Worm (Caenorhabditis elegans) whole organism, midembryonic: ENCODE results near the gene Y97E10AR.6.

ENCODE experiments used
- T22C8.4 ChIP-seq: fragments of 200-800 bp; sonication (Bioruptor generic); IDR thresholded peaks from 2 replicates; pipeline ENCODE4 v1.3.6; 2022; ENCODE audit warnings: missing genetic modification characterization, missing compliant biosample characterization
- cog-1 ChIP-seq: sonication (generic microtip); optimal IDR thresholded peaks from 2 replicates; lab custom pipeline; 2016; ENCODE audit warnings: missing genetic modification characterization, missing compliant biosample characterization
- flt-1 ChIP-seq: fragments of 200-800 bp; sonication (Bioruptor generic); IDR thresholded peaks from 2 replicates; pipeline ENCODE4 v1.3.6; 2022; ENCODE audit warnings: missing genetic modification characterization, missing compliant biosample characterization
- med-1 ChIP-seq: sonication (generic microtip); optimal IDR thresholded peaks from 2 replicates; lab custom pipeline; 2017; ENCODE audit warnings: missing genetic modification characterization, mild to moderate bottlenecking, missing compliant biosample characterization, antibody characterized with exemption, missing genetic modification reagents; ENCODE audit not compliant: insufficient read depth
- ref-1 ChIP-seq: fragments of 200-800 bp; sonication (Bioruptor generic); conservative IDR thresholded peaks from 2 replicates; pipeline ENCODE4 v1.3.6; 2022; ENCODE audit warnings: missing genetic modification reagents, missing genetic modification characterization, missing compliant biosample characterization

DNA sequence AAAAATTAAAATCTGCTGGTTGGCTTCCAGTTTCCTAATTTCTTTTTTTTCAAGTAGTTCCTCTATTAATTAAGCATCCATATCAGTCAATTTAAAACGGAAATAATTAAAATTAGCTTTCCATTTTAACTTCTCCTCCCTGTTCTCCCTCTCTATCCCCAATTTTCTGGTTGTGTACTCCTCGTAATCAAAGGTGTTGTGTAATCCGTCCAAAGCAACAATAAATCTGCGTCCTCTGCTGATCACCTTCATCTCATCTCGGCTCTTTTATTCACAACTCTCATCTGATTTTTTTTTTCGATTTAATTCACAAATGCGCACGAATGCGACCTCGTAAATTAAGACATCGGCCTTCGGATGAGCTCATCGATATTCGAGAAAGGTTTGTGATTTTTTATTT, 17.9 kb downstream of the Y97E10AR.6 start, which contains the start of gene Y97E10AR.2:
- TF ChIP-seq T22C8.4 (GFP tag; lab: Robert Waterston, UW): no peak
- TF ChIP-seq cog-1: no peak
- no peak for TF ChIP-seq flt-1 (GFP tag; lab: Robert Waterston, UW)
- no peak for TF ChIP-seq med-1 (GFP tag; lab: Kevin White, UChicago)
- TF ChIP-seq ref-1: no peak
